Worm (Caenorhabditis elegans): ENCODE results near the gene C53D6.7.

Gene C53D6.7

ce11 chrIV:9037063-9037462, at the start of gene C53D6.7:
C53D6.7 (minus strand) TSS chrIV:9037163.
- TF ChIP-seq ztf-7 (tag; optimal IDR thresholded peaks at IDR 0.05), result no peak
- no peak for TF ChIP-seq zfp-2 (tag; optimal IDR thresholded peaks at IDR 0.05)
- TF ChIP-seq nhr-48 (tag; optimal IDR thresholded peaks at IDR 0.05), result no peak
- TF ChIP-seq nhr-102 (tag; optimal IDR thresholded peaks at IDR 0.05), result no peak
- TF ChIP-seq ceh-32 (tag; optimal IDR thresholded peaks at IDR 0.05; ENCODE audit: poor library complexity), result no peak

ce11 chrIV:9082055-9082454, 45.1 kb upstream of the C53D6.7 start, which contains the start of gene twk-8:
twk-8 (plus strand) TSS chrIV:9082355.
- TF ChIP-seq Y48G9A.11 (GFP tag; IDR thresholded peaks at IDR 0.05) (no peak), ceh-28 (tag; optimal IDR thresholded peaks at IDR 0.05) (no peak), mep-1 (tag; optimal IDR thresholded peaks at IDR 0.05) (no peak), R02D3.7 (tag; optimal IDR thresholded peaks at IDR 0.05) (no peak), lin-38 (GFP tag; IDR thresholded peaks at IDR 0.05) (no peak), ama-1 (optimal IDR thresholded peaks at IDR 0.05) (no peak), F26F4.8 (GFP tag; conservative IDR thresholded peaks at IDR 0.05) (no peak), zip-2 (tag; optimal IDR thresholded peaks at IDR 0.05) (no peak)

- TF ChIP-seq hmg-1.1 (GFP tag; IDR thresholded peaks at IDR 0.05) (no peak), daf-16 (GFP tag; optimal IDR thresholded peaks at IDR 0.05) (peak in 1 of 2 experiments; percentile 82), daf-16 (tag; optimal IDR thresholded peaks at IDR 0.05) (no peak), F10B5.3 (tag; optimal IDR thresholded peaks at IDR 0.05) (no peak), aha-1 (tag) (peak; percentile 21), egl-43 (GFP tag; IDR thresholded peaks at IDR 0.05) (no peak), hlh-11 (tag; optimal IDR thresholded peaks at IDR 0.05) (peak; percentile 33), unc-62 (GFP tag; optimal IDR thresholded peaks at IDR 0.05 in 1 of 2) (peak in 1 of 2 experiments; percentile 88), unc-62 (tag; optimal IDR thresholded peaks at IDR 0.05) (no peak)
These were observed 43.2 kb upstream of the C53D6.7 start for ce11 chrIV:9080201-9080600.

ce11 chrIV:9079330-9079729, 42.4 kb upstream of the C53D6.7 start:
- TF ChIP-seq set-16 (GFP tag; IDR thresholded peaks at IDR 0.05) (no peak), daf-16 (GFP tag; optimal IDR thresholded peaks at IDR 0.05) (peak in 1 of 2 experiments; percentile 70), daf-16 (tag; optimal IDR thresholded peaks at IDR 0.05) (no peak)

ce11 chrIV:9078469-9078868, 41.5 kb upstream of the C53D6.7 start, which contains the start of gene mans-4:
mans-4 (minus strand) TSS chrIV:9078569.
- TF ChIP-seq nhr-76 (tag; optimal IDR thresholded peaks at IDR 0.05) (no peak), hif-1 (tag; optimal IDR thresholded peaks at IDR 0.05) (peak in 1 of 2 experiments; percentile 1), Y48G9A.11 (GFP tag; IDR thresholded peaks at IDR 0.05) (no peak)

ce11 chrIV:9074244-9074723, 37.3 kb upstream of the C53D6.7 start, which contains the start of gene mppb-1:
mppb-1 (plus strand) TSS chrIV:9074673.
- TF ChIP-seq madf-5 (GFP tag; IDR thresholded peaks at IDR 0.05), result 0 out of 4 replicates have a peak, but pooled peaks of 1 of the 2 experiments have one; percentile 41
- peak; percentile 94 for TF ChIP-seq unc-130 (GFP tag; optimal IDR thresholded peaks at IDR 0.05)
- no peak for TF ChIP-seq ceh-82 (tag; optimal IDR thresholded peaks at IDR 0.05)
- TF ChIP-seq cey-2 (tag; optimal IDR thresholded peaks at IDR 0.05; ENCODE audit: borderline replicate concordance, insufficient read depth), result no peak
- TF ChIP-seq rbr-2 (tag; optimal IDR thresholded peaks at IDR 0.05), result peak; percentile 53
- peak; percentile 50; the same call in 1 of the 2 replicates for TF ChIP-seq T26A8.4 (GFP tag; IDR thresholded peaks at IDR 0.05)
- 0 out of 2 replicates have a peak, but pooled peaks have one; percentile 16 for TF ChIP-seq Y75B8A.6 (GFP tag; IDR thresholded peaks at IDR 0.05)
- no peak for TF ChIP-seq lin-29 (GFP tag; IDR thresholded peaks at IDR 0.05)
- TF ChIP-seq egl-43 (GFP tag; IDR thresholded peaks at IDR 0.05), result no peak
- no peak for TF ChIP-seq F26F4.8 (GFP tag; conservative IDR thresholded peaks at IDR 0.05)
- no peak for TF ChIP-seq ceh-28 (tag; optimal IDR thresholded peaks at IDR 0.05)
- TF ChIP-seq dve-1 (tag; optimal IDR thresholded peaks at IDR 0.05; ENCODE audit: insufficient read depth), result no peak
- no peak for TF ChIP-seq lim-7 (GFP tag; IDR thresholded peaks at IDR 0.05)
- TF ChIP-seq lin-39 (tag; optimal IDR thresholded peaks at IDR 0.05), result no peak
- peak; percentile 56; the same call in 1 of the 2 replicates for TF ChIP-seq snpc-1.2 (GFP tag; IDR thresholded peaks at IDR 0.05)
- no peak for TF ChIP-seq ama-1 (optimal IDR thresholded peaks at IDR 0.05)
- TF ChIP-seq lsy-2 (tag; optimal IDR thresholded peaks at IDR 0.05), result peak in 1 of 2 experiments; percentile 87
- no peak for TF ChIP-seq nhr-76 (tag; optimal IDR thresholded peaks at IDR 0.05)
- no peak for TF ChIP-seq Y5F2A.4 (GFP tag; optimal IDR thresholded peaks at IDR 0.05)
- TF ChIP-seq ceh-62 (tag; optimal IDR thresholded peaks at IDR 0.05), result no peak
- TF ChIP-seq attf-4 (tag; optimal IDR thresholded peaks at IDR 0.05), result no peak
- TF ChIP-seq fos-1 (tag; optimal IDR thresholded peaks at IDR 0.05), result no peak

Data from whole organism, L4 larva.